Fruit fly (Drosophila melanogaster): Measurements from ENCODE around the gene isoQC.

isoQC gene

dm6 chr3L:20524409-20525010 lies 50.2 kb downstream of the isoQC start:
- TF ChIP-seq woc (GFP tag; optimal IDR thresholded peaks at IDR 0.05) (no peak), Dif (GFP tag; optimal IDR thresholded peaks at IDR 0.05; ENCODE audit: partially characterized antibody) (no peak), Vsx2 (GFP tag; optimal IDR thresholded peaks at IDR 0.05; ENCODE audit: partially characterized antibody) (no peak), lola (GFP tag; optimal IDR thresholded peaks at IDR 0.05) (no peak), Hnf4 (GFP tag; optimal IDR thresholded peaks at IDR 0.05) (no peak), Abd-B (GFP tag; optimal IDR thresholded peaks at IDR 0.05) (no peak), CrebA (GFP tag; optimal IDR thresholded peaks at IDR 0.05; ENCODE audit: borderline replicate concordance) (no peak), tai (GFP tag; optimal IDR thresholded peaks at IDR 0.05) (no peak), GATAd (GFP tag; optimal IDR thresholded peaks at IDR 0.05) (no peak), sv (GFP tag; optimal IDR thresholded peaks at IDR 0.05) (no peak), brk (GFP tag; optimal IDR thresholded peaks at IDR 0.05) (no peak)

dm6 chr3L:20525743-20526142 lies 51.5 kb downstream of the isoQC start:
- TF ChIP-seq dmrt93B (GFP tag; optimal IDR thresholded peaks at IDR 0.05) (no peak), psq (GFP tag; optimal IDR thresholded peaks at IDR 0.05) (no peak), pan (optimal IDR thresholded peaks at IDR 0.05) (no peak), lola (GFP tag; optimal IDR thresholded peaks at IDR 0.05) (no peak), Dif (GFP tag; optimal IDR thresholded peaks at IDR 0.05; ENCODE audit: partially characterized antibody) (no peak), ey (GFP tag; optimal IDR thresholded peaks at IDR 0.05) (no peak), CG9705 (GFP tag; optimal IDR thresholded peaks at IDR 0.05) (no peak), Abd-B (GFP tag; optimal IDR thresholded peaks at IDR 0.05) (no peak), HLH106 (tag; optimal IDR thresholded peaks at IDR 0.05) (no peak), rgr (GFP tag; optimal IDR thresholded peaks at IDR 0.05) (no peak), GATAd (GFP tag; optimal IDR thresholded peaks at IDR 0.05) (no peak), fru (GFP tag; optimal IDR thresholded peaks at IDR 0.05) (no peak), N (GFP tag; optimal IDR thresholded peaks at IDR 0.05) (no peak), sage (GFP tag; optimal IDR thresholded peaks at IDR 0.05) (no peak), Mio (GFP tag; optimal IDR thresholded peaks at IDR 0.05) (no peak), foxo (GFP tag; optimal IDR thresholded peaks at IDR 0.05) (no peak), Jra (GFP tag; optimal IDR thresholded peaks at IDR 0.05) (no peak), Dfd (GFP tag; optimal IDR thresholded peaks at IDR 0.05) (no peak), Sp1 (GFP tag; optimal IDR thresholded peaks at IDR 0.05) (no peak), tai (GFP tag; optimal IDR thresholded peaks at IDR 0.05) (no peak)

dm6 chr3L:20526143-20526195 lies 51.7 kb downstream of the isoQC start, which contains the start of gene Pss:
Gene Pss, minus strand, starts transcription at chr3L:20526174.
- TF ChIP-seq HLH106 (tag; optimal IDR thresholded peaks at IDR 0.05) (no peak), GATAd (GFP tag; optimal IDR thresholded peaks at IDR 0.05) (no peak)

- TF ChIP-seq Hr78 (GFP tag; optimal IDR thresholded peaks at IDR 0.05) (no peak), CrebA (GFP tag; optimal IDR thresholded peaks at IDR 0.05; ENCODE audit: borderline replicate concordance) (no peak), N (GFP tag; optimal IDR thresholded peaks at IDR 0.05) (no peak), sv (GFP tag; optimal IDR thresholded peaks at IDR 0.05) (peak; percentile 93), Hnf4 (GFP tag; optimal IDR thresholded peaks at IDR 0.05) (peak; percentile 93), fru (GFP tag; optimal IDR thresholded peaks at IDR 0.05) (peak; percentile 94), OdsH (GFP tag; optimal IDR thresholded peaks at IDR 0.05) (peak; percentile 92), dsf (GFP tag; optimal IDR thresholded peaks at IDR 0.05; ENCODE audit: borderline replicate concordance) (peak; percentile 87), Rel (GFP tag; optimal IDR thresholded peaks at IDR 0.05) (peak; percentile 27), Rel (tag; optimal IDR thresholded peaks at IDR 0.05) (peak; percentile 74), pan (optimal IDR thresholded peaks at IDR 0.05) (no peak), sage (GFP tag; optimal IDR thresholded peaks at IDR 0.05) (peak; percentile 68), Myc (optimal IDR thresholded peaks at IDR 0.05) (peak; percentile 20), Jra (GFP tag; optimal IDR thresholded peaks at IDR 0.05) (peak; percentile 90), CG32264 (GFP tag; optimal IDR thresholded peaks at IDR 0.05) (peak; percentile 59), Dif (GFP tag; optimal IDR thresholded peaks at IDR 0.05; ENCODE audit: partially characterized antibody) (no peak), jim (GFP tag; optimal IDR thresholded peaks at IDR 0.05) (no peak), rgr (GFP tag; optimal IDR thresholded peaks at IDR 0.05) (peak; percentile 95), Mio (GFP tag; optimal IDR thresholded peaks at IDR 0.05) (peak; percentile 71), HLH106 (tag; optimal IDR thresholded peaks at IDR 0.05) (peak; percentile 97), Hr83 (GFP tag; optimal IDR thresholded peaks at IDR 0.05; ENCODE audit: poor library complexity, severe bottlenecking) (peak; percentile 32), dmrt93B (GFP tag; optimal IDR thresholded peaks at IDR 0.05) (peak; percentile 95), foxo (GFP tag; optimal IDR thresholded peaks at IDR 0.05) (peak in 1 of 2 experiments; percentile 96), woc (GFP tag; optimal IDR thresholded peaks at IDR 0.05) (peak; percentile 90), Sp1 (GFP tag; optimal IDR thresholded peaks at IDR 0.05) (peak; percentile 95), br (GFP tag; optimal IDR thresholded peaks at IDR 0.05) (peak; percentile 91), usp (GFP tag; optimal IDR thresholded peaks at IDR 0.05) (no peak), dl (GFP tag; optimal IDR thresholded peaks at IDR 0.05; ENCODE audit: insufficient read depth in 1 of 2, partially characterized antibody in 2 of 2) (no peak), h (GFP tag; optimal IDR thresholded peaks at IDR 0.05) (peak; percentile 95), tai (GFP tag; optimal IDR thresholded peaks at IDR 0.05) (no peak), psq (GFP tag; optimal IDR thresholded peaks at IDR 0.05) (peak; percentile 91), ey (GFP tag; optimal IDR thresholded peaks at IDR 0.05) (peak; percentile 95), brk (GFP tag; optimal IDR thresholded peaks at IDR 0.05) (peak; percentile 91), CG9705 (GFP tag; optimal IDR thresholded peaks at IDR 0.05) (peak; percentile 96), lola (GFP tag; optimal IDR thresholded peaks at IDR 0.05) (no peak), Abd-B (GFP tag; optimal IDR thresholded peaks at IDR 0.05) (no peak)
Observed at dm6 chr3L:20526196-20526740, 52.0 kb downstream of the isoQC start, which contains the start of gene Nubp2. Gene Nubp2, plus strand, starts transcription at chr3L:20526576.

Measured in whole organism, wandering third instar larva.